Worm (Caenorhabditis elegans): ENCODE measurements around the gene Y57G11C.499.
A peak's percentile ranks its signal among the peaks of the same experiment; 100 is the strongest.

Gene Y57G11C.499

ce11 chrIV:14797849-14798248, 43.1 kb upstream of the Y57G11C.499 start, which contains the start of gene arl-8:
Gene arl-8 (plus strand): TSS chrIV:14798149.
- TF ChIP-seq tbx-9 (tag; optimal IDR thresholded peaks at IDR 0.05; ENCODE audit: borderline replicate concordance) (no peak), nhr-179 (tag; optimal IDR thresholded peaks at IDR 0.05) (no peak), F57C9.4 (tag; optimal IDR thresholded peaks at IDR 0.05) (no peak), rcor-1 (GFP tag; IDR thresholded peaks at IDR 0.05) (no peak), let-526 (GFP tag; IDR thresholded peaks at IDR 0.05) (no peak), pbrm-1 (GFP tag; IDR thresholded peaks at IDR 0.05) (no peak), fkh-3 (tag; optimal IDR thresholded peaks at IDR 0.05) (no peak), F10E7.11 (tag; optimal IDR thresholded peaks at IDR 0.05) (no peak), ztf-3 (GFP tag; optimal IDR thresholded peaks at IDR 0.05) (no peak)

- TF ChIP-seq cebp-1 (GFP tag; IDR thresholded peaks at IDR 0.05): 0 out of 2 replicates have a peak, but pooled peaks have one; percentile 10
- TF ChIP-seq cebp-1 (tag; optimal IDR thresholded peaks at IDR 0.05): peak; percentile 65
- TF ChIP-seq egl-44 (GFP tag; IDR thresholded peaks at IDR 0.05): no peak
- peak; percentile 73 for TF ChIP-seq F33H1.4 (GFP tag; IDR thresholded peaks at IDR 0.05)
- TF ChIP-seq mcd-1 (GFP tag; IDR thresholded peaks at IDR 0.05): 0 out of 2 replicates have a peak, but pooled peaks have one; percentile 14
- TF ChIP-seq attf-5 (GFP tag; optimal IDR thresholded peaks at IDR 0.05): peak; percentile 19
- TF ChIP-seq K12H6.12 (tag; optimal IDR thresholded peaks at IDR 0.05): no peak
- 0 out of 2 replicates have a peak, but pooled peaks have one; percentile 39 for TF ChIP-seq egrh-3 (GFP tag; IDR thresholded peaks at IDR 0.05)
- TF ChIP-seq zfh-2 (GFP tag; conservative IDR thresholded peaks at IDR 0.05): peak; percentile 79
- no peak for TF ChIP-seq snpc-4 (GFP tag; optimal IDR thresholded peaks at IDR 0.05)
- TF ChIP-seq snpc-4 (tag; optimal IDR thresholded peaks at IDR 0.05): peak in 3 of 4 experiments; percentile 33 to 67 (median 46)
- TF ChIP-seq lir-1 (GFP tag; conservative IDR thresholded peaks at IDR 0.05): no peak
- TF ChIP-seq ztf-18 (tag; optimal IDR thresholded peaks at IDR 0.05): peak; percentile 8
- TF ChIP-seq tbx-9 (tag; optimal IDR thresholded peaks at IDR 0.05; ENCODE audit: borderline replicate concordance): no peak
- no peak for TF ChIP-seq die-1 (tag; optimal IDR thresholded peaks at IDR 0.05)
Measured at ce11 chrIV:14797354-14797753, 42.6 kb upstream of the Y57G11C.499 start, which contains the start of the genes Y57G11C.1147 and nuo-3. Gene Y57G11C.1147 (minus strand): TSS chrIV:14797514. Gene nuo-3 (minus strand): TSS chrIV:14797544.

- TF ChIP-seq nfya-2 (GFP tag; IDR thresholded peaks at IDR 0.05): no peak
- peak; percentile 46 for TF ChIP-seq repo-1 (tag; optimal IDR thresholded peaks at IDR 0.05)
- TF ChIP-seq ceh-91 (GFP tag; IDR thresholded peaks at IDR 0.05): no peak
- 0 out of 2 replicates have a peak, but pooled peaks have one; percentile 15 for TF ChIP-seq dox-1 (GFP tag; IDR thresholded peaks at IDR 0.05)
- TF ChIP-seq B0336.3 (GFP tag; IDR thresholded peaks at IDR 0.05): no peak
- TF ChIP-seq egl-44 (GFP tag; IDR thresholded peaks at IDR 0.05): no peak
- no peak for TF ChIP-seq atf-7 (tag; optimal IDR thresholded peaks at IDR 0.05)
- peak; percentile 4; the same call in 1 of the 2 replicates for TF ChIP-seq hmg-1.2 (GFP tag; IDR thresholded peaks at IDR 0.05)
- TF ChIP-seq lin-54 (GFP tag; optimal IDR thresholded peaks at IDR 0.05): no peak
- TF ChIP-seq somi-1 (GFP tag; optimal IDR thresholded peaks at IDR 0.05): no peak
- no peak for TF ChIP-seq F39B2.1 (GFP tag; IDR thresholded peaks at IDR 0.05)
- no peak for TF ChIP-seq ztf-6 (GFP tag; IDR thresholded peaks at IDR 0.05)
- TF ChIP-seq mcd-1 (GFP tag; IDR thresholded peaks at IDR 0.05): 0 out of 2 replicates have a peak, but pooled peaks have one; percentile 6
- no peak for TF ChIP-seq lsl-1 (GFP tag; optimal IDR thresholded peaks at IDR 0.05)
- peak; percentile 71 for TF ChIP-seq attf-6 (GFP tag; IDR thresholded peaks at IDR 0.05)
- no peak for TF ChIP-seq snpc-4 (GFP tag; optimal IDR thresholded peaks at IDR 0.05)
- TF ChIP-seq snpc-4 (tag; optimal IDR thresholded peaks at IDR 0.05): peak in 1 of 4 experiments; percentile 75
- TF ChIP-seq hlh-26 (GFP tag; conservative IDR thresholded peaks at IDR 0.05): no peak
- no peak for TF ChIP-seq K12H6.12 (tag; optimal IDR thresholded peaks at IDR 0.05)
- no peak for TF ChIP-seq bed-2 (GFP tag; IDR thresholded peaks at IDR 0.05)
- peak; percentile 17 for TF ChIP-seq ama-1 (optimal IDR thresholded peaks at IDR 0.05)
- no peak for TF ChIP-seq ama-1 (GFP tag; optimal IDR thresholded peaks at IDR 0.05)
- no peak for TF ChIP-seq ceh-40 (GFP tag; IDR thresholded peaks at IDR 0.05)
- no peak for TF ChIP-seq ztf-25 (GFP tag; IDR thresholded peaks at IDR 0.05)
- 0 out of 2 replicates have a peak, but pooled peaks have one; percentile 34 for TF ChIP-seq ekl-4 (GFP tag; IDR thresholded peaks at IDR 0.05)
- peak; percentile 47 for TF ChIP-seq nhr-27 (tag; optimal IDR thresholded peaks at IDR 0.05)
- TF ChIP-seq sea-2 (GFP tag; IDR thresholded peaks at IDR 0.05): no peak
- no peak; the same call in 1 of the 2 replicates for TF ChIP-seq hmg-20 (GFP tag; IDR thresholded peaks at IDR 0.05)
Measured at ce11 chrIV:14795918-14796488, 41.3 kb upstream of the Y57G11C.499 start, which contains the start of gene coq-3. Gene coq-3 (minus strand): TSS chrIV:14796324.

All from whole organism, young adult.